Fruit fly (Drosophila melanogaster) whole organism, embryonic: ENCODE results near the gene Etfb.

Experiments used
- CG10543 ChIP-seq: fragments of 200-800 bp; sonication (Bioruptor generic); optimal IDR thresholded peaks from 3 replicates; lab custom pipeline; 2017; ENCODE audit warnings: missing biosample characterization, mild to moderate bottlenecking, missing genetic modification characterization, moderate library complexity
- CG11560 ChIP-seq: fragments of 200-800 bp; sonication (Bioruptor generic); IDR thresholded peaks from 3 replicates; pipeline ENCODE4 v1.3.6; 2022; ENCODE audit warnings: missing biosample characterization, missing genetic modification characterization
- CG34422 ChIP-seq: fragments of 200-800 bp; sonication (Bioruptor generic); IDR thresholded peaks from 3 replicates; pipeline ENCODE4 v1.3.6; 2022; ENCODE audit warnings: missing biosample characterization, missing genetic modification characterization
- Lpt ChIP-seq: fragments of >200 bp; optimal IDR thresholded peaks from 2 replicates; lab custom pipeline; 2018; ENCODE audit warnings: missing biosample characterization, missing genetic modification characterization
- Ravus ChIP-seq: fragments of 200-800 bp; sonication (Bioruptor generic); IDR thresholded peaks from 2 replicates; pipeline ENCODE4 v1.3.6; 2022; ENCODE audit warnings: missing biosample characterization, missing genetic modification characterization
- Scr ChIP-seq: fragments of 200-800 bp; sonication (Bioruptor generic); IDR thresholded peaks from 2 replicates; pipeline ENCODE4 v1.3.6; 2022; ENCODE audit warnings: missing biosample characterization, missing genetic modification characterization; ENCODE audit not compliant: partially characterized antibody
- chm ChIP-seq: fragments of 200-800 bp; sonication (Bioruptor generic); IDR thresholded peaks from 2 replicates; pipeline ENCODE4 v1.3.6; 2022; ENCODE audit warnings: missing biosample characterization, missing genetic modification characterization
- insv ChIP-seq, 2 experiments: fragments of 200-800 bp; sonication (Bioruptor generic); optimal IDR thresholded peaks; 3 replicates each; lab custom pipeline; 2016 to 2018; ENCODE audit warnings: missing biosample characterization in 2 of 2, missing genetic modification characterization in 2 of 2
- lbe ChIP-seq: fragments of 200-800 bp; sonication (Bioruptor generic); optimal IDR thresholded peaks from 2 replicates; lab custom pipeline; 2016; ENCODE audit warnings: missing biosample characterization, mild to moderate bottlenecking, missing genetic modification characterization
- seq ChIP-seq: fragments of 200-800 bp; sonication (Bioruptor generic); IDR thresholded peaks from 2 replicates; pipeline ENCODE4 v1.3.6; 2022; ENCODE audit warnings: missing biosample characterization, missing genetic modification characterization
- shn ChIP-seq: fragments of 200-800 bp; sonication (Bioruptor generic); optimal IDR thresholded peaks from 3 replicates; lab custom pipeline; 2016; ENCODE audit warnings: missing biosample characterization, missing genetic modification characterization
- unpg ChIP-seq: fragments of 200-800 bp; sonication (Bioruptor generic); optimal IDR thresholded peaks from 3 replicates; lab custom pipeline; 2018; ENCODE audit warnings: missing biosample characterization, mild to moderate bottlenecking, missing genetic modification characterization, moderate library complexity

DNA sequence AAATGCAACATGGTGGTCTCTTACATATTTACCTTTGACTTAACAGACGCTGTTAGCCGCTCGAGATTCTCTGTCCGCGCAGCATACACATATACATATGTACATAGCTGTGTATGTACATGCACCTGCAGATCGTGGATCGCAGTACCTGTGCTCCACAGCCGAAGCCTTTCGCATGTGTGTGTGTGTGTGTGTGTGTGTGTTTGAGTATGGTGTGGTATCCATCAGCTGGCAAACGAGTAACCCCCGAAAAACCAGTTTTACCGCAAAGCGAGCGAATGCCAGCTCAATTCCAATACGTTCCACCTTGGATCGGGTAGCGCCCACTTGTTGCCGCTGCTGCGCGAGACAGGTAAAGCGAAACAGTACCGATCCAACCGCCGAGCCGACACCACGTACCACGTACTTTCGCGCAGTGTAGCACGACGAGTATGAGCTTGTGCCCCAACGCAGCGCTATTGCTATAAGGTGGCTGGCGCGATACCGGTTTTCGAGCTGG, 38.6 kb upstream of the Etfb start, which contains the start of gene Cad99C:
- no peak for TF ChIP-seq Lpt (GFP tag; lab: Kevin White, UChicago)
- TF ChIP-seq shn (GFP tag; lab: Kevin White, UChicago) = no peak
- no peak; the same call in 1 of the 2 replicates for TF ChIP-seq chm (GFP tag; lab: Robert Waterston, UW)
- TF ChIP-seq insv (GFP tag; optimal IDR thresholded peaks at IDR 0.05; lab: Kevin White, UChicago) = no peak
- no peak for TF ChIP-seq Ravus (GFP tag; lab: Robert Waterston, UW)
- peak; percentile 79 for TF ChIP-seq CG10543 (GFP tag; lab: Kevin White, UChicago)
- TF ChIP-seq CG34422 (GFP tag; lab: Robert Waterston, UW) = 0 out of 3 replicates have a peak, but pooled peaks have one; percentile 38
- no peak; the same call in 1 of the 2 replicates for TF ChIP-seq seq
- no peak for TF ChIP-seq CG11560 (tag; lab: Robert Waterston, UW)
- TF ChIP-seq Scr = no peak; the same call in 1 of the 2 replicates
- no peak for TF ChIP-seq unpg (GFP tag; lab: Kevin White, UChicago)
- TF ChIP-seq lbe (GFP tag; lab: Kevin White, UChicago) = peak; percentile 18
